Fruit fly (Drosophila melanogaster): ENCODE results near the gene CG8519.

CG8519 gene

DNA sequence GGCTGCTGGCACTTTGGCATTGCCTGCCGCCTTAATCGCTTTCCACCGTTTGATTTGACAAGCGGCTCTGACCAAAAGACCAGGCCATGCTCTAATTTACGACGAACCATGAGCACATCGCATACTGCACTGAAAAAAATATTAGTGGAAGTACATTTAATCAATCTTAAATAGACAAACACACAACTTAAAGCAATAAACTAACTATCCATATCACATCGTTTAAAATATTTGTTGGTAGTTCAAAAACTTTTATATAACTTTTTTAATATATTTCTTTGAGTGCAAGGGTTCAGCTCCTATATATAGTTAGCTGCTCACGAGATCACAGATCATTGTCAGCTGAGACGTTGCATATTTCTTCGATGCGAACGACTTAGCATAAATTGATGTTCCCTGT, 1.2 kb downstream of the CG8519 start (continued):
- peak; percentile 64 for TF ChIP-seq odd (GFP tag; optimal IDR thresholded peaks at IDR 0.05)
- peak; percentile 85 for TF ChIP-seq Sox102F (GFP tag; optimal IDR thresholded peaks at IDR 0.05)
- peak; percentile 69 for TF ChIP-seq CG17361 (GFP tag; IDR thresholded peaks at IDR 0.05)
- no peak for TF ChIP-seq CG7987 (GFP tag; optimal IDR thresholded peaks at IDR 0.05)
- TF ChIP-seq CG8924 (tag; optimal IDR thresholded peaks at IDR 0.05) = peak; percentile 74
- TF ChIP-seq stc (GFP tag; IDR thresholded peaks at IDR 0.05) = peak; percentile 32; the same call in 1 of the 2 replicates
- TF ChIP-seq klu (GFP tag; IDR thresholded peaks at IDR 0.05) = no peak
- TF ChIP-seq CG10462 (GFP tag; optimal IDR thresholded peaks at IDR 0.05) = peak; percentile 16
- TF ChIP-seq onecut (GFP tag; IDR thresholded peaks at IDR 0.05) = peak; percentile 58
- TF ChIP-seq CG13424 (tag; optimal IDR thresholded peaks at IDR 0.05) = peak; percentile 85
- peak; percentile 69 for TF ChIP-seq CG7839 (tag; optimal IDR thresholded peaks at IDR 0.05)
- peak; percentile 60 for TF ChIP-seq H2.0 (GFP tag; IDR thresholded peaks at IDR 0.05)
- TF ChIP-seq CG5245 (GFP tag; optimal IDR thresholded peaks at IDR 0.05) = peak; percentile 36
- TF ChIP-seq vvl (GFP tag; IDR thresholded peaks at IDR 0.05) = peak; percentile 71
- TF ChIP-seq Nf-YB (GFP tag; optimal IDR thresholded peaks at IDR 0.05) = peak; percentile 40
- no peak for TF ChIP-seq corto (GFP tag; optimal IDR thresholded peaks at IDR 0.05)
- TF ChIP-seq CG18599 (GFP tag; optimal IDR thresholded peaks at IDR 0.05) = peak; percentile 54
- TF ChIP-seq CG2116 (GFP tag; optimal IDR thresholded peaks at IDR 0.05) = no peak
- peak; percentile 16 for TF ChIP-seq mirr (GFP tag; optimal IDR thresholded peaks at IDR 0.05)
- no peak for TF ChIP-seq dm (GFP tag; optimal IDR thresholded peaks at IDR 0.05)
- peak; percentile 49 for TF ChIP-seq Abd-B (GFP tag; optimal IDR thresholded peaks at IDR 0.05)
- no peak for TF ChIP-seq exex (tag; optimal IDR thresholded peaks at IDR 0.05)
- TF ChIP-seq CG14710 (tag; optimal IDR thresholded peaks at IDR 0.05) = peak; percentile 44
- TF ChIP-seq Vsx1 (GFP tag; optimal IDR thresholded peaks at IDR 0.05) = no peak
- TF ChIP-seq Myb (GFP tag; optimal IDR thresholded peaks at IDR 0.05) = no peak
- TF ChIP-seq CG8089 (GFP tag; optimal IDR thresholded peaks at IDR 0.05) = no peak
- TF ChIP-seq CG12942 (GFP tag; optimal IDR thresholded peaks at IDR 0.05) = peak; percentile 38
- no peak for TF ChIP-seq Stat92E (GFP tag; optimal IDR thresholded peaks at IDR 0.05)
- TF ChIP-seq Tbp (GFP tag; optimal IDR thresholded peaks at IDR 0.05) = no peak
- TF ChIP-seq Drgx (GFP tag; IDR thresholded peaks at IDR 0.05) = no peak
- TF ChIP-seq Dad (GFP tag; optimal IDR thresholded peaks at IDR 0.05) = peak; percentile 31
- 0 out of 3 replicates have a peak, but pooled peaks have one; percentile 45 for TF ChIP-seq CG2199 (GFP tag; IDR thresholded peaks at IDR 0.05)
- TF ChIP-seq zen2 (GFP tag; IDR thresholded peaks at IDR 0.05; ENCODE audit: partially characterized antibody) = no peak
- TF ChIP-seq HLH54F (GFP tag; optimal IDR thresholded peaks at IDR 0.05) = no peak
- no peak for TF ChIP-seq Dll (GFP tag; IDR thresholded peaks at IDR 0.05; ENCODE audit: partially characterized antibody)
- peak; percentile 65 for TF ChIP-seq esg (GFP tag; conservative IDR thresholded peaks at IDR 0.05)
- TF ChIP-seq CG42726 (GFP tag; IDR thresholded peaks at IDR 0.05; ENCODE audit: partially characterized antibody) = no peak
- TF ChIP-seq CG10565 (GFP tag; optimal IDR thresholded peaks at IDR 0.05) = no peak
- no peak for TF ChIP-seq CG4404 (GFP tag; IDR thresholded peaks at IDR 0.05)
- peak in 1 of 2 experiments; percentile 67 for TF ChIP-seq Eip74EF (GFP tag; optimal IDR thresholded peaks at IDR 0.05)
- peak; percentile 4 for TF ChIP-seq Side (GFP tag; optimal IDR thresholded peaks at IDR 0.05)
- no peak for TF ChIP-seq CG8359 (GFP tag; optimal IDR thresholded peaks at IDR 0.05; ENCODE audit: borderline replicate concordance)
- no peak for TF ChIP-seq CG11456 (GFP tag; IDR thresholded peaks at IDR 0.05)
- no peak for TF ChIP-seq CG15011 (GFP tag; optimal IDR thresholded peaks at IDR 0.05)
- TF ChIP-seq ap (GFP tag; IDR thresholded peaks at IDR 0.05) = peak; percentile 25; the same call in 1 of the 2 replicates
- peak; percentile 24 for TF ChIP-seq CG6813 (GFP tag; optimal IDR thresholded peaks at IDR 0.05)
- no peak for TF ChIP-seq crol (GFP tag; IDR thresholded peaks at IDR 0.05)
- TF ChIP-seq Nf-YC (tag; optimal IDR thresholded peaks at IDR 0.05) = peak; percentile 63
- no peak for TF ChIP-seq mld (GFP tag; IDR thresholded peaks at IDR 0.05; ENCODE audit: partially characterized antibody)
- TF ChIP-seq D19B (GFP tag; optimal IDR thresholded peaks at IDR 0.05) = no peak

Data from whole organism, embryonic.